Worm (Caenorhabditis elegans) whole organism, L4 larva: ENCODE measurements around the gene lys-2.
A peak's percentile ranks its signal among the peaks of the same experiment; 100 is the strongest.

Experiments
- D1046.2 ChIP-seq: fragments of 200-800 bp; sonication (Bioruptor generic); IDR thresholded peaks from 2 replicates; pipeline ENCODE4 v1.3.6; 2022; ENCODE audit warnings: missing genetic modification characterization, missing compliant biosample characterization
- R02D3.7 ChIP-seq: fragments of 150-350 bp; sonication (generic microtip); optimal IDR thresholded peaks from 3 replicates; lab custom pipeline; 2014; ENCODE audit warnings: missing biosample characterization, missing genetic modification characterization
- aha-1 ChIP-seq: fragments of 150-350 bp; peaks from one replicate; lab custom pipeline; 2014; ENCODE audit warnings: missing biosample characterization, missing genetic modification characterization
- aly-2 ChIP-seq: sonication (generic microtip); optimal IDR thresholded peaks from 2 replicates; lab custom pipeline; 2018; ENCODE audit warnings: missing biosample characterization, missing genetic modification characterization
- arid-1 ChIP-seq: fragments of 200-800 bp; sonication (Bioruptor generic); conservative IDR thresholded peaks from 2 replicates; pipeline ENCODE4 v1.3.6; 2022; ENCODE audit warnings: missing genetic modification reagents, missing genetic modification characterization, missing compliant biosample characterization
- cey-2 ChIP-seq: sonication (generic microtip); optimal IDR thresholded peaks from 3 replicates; lab custom pipeline; 2017; ENCODE audit warnings: missing genetic modification characterization, mild to moderate bottlenecking, missing compliant biosample characterization, antibody characterized with exemption, borderline replicate concordance; ENCODE audit not compliant: insufficient read depth
- daf-16 ChIP-seq, 3 experiments: sonication (generic microtip); optimal IDR thresholded peaks; 2 replicates each; lab custom pipeline; 2016 to 2017; ENCODE audit warnings: missing genetic modification characterization in 3 of 3, missing genetic modification reagents in 3 of 3, mild to moderate bottlenecking in 2 of 3, missing compliant biosample characterization in 2 of 3, missing biosample characterization in 1 of 3, moderate library complexity in 1 of 3
- dmd-6 ChIP-seq: fragments of 200-800 bp; sonication (Bioruptor generic); IDR thresholded peaks from 2 replicates; pipeline ENCODE4 v1.3.6; 2022; ENCODE audit warnings: missing genetic modification reagents, missing genetic modification characterization, missing compliant biosample characterization
- dmd-9 ChIP-seq: fragments of 200-800 bp; sonication (Bioruptor generic); IDR thresholded peaks from 2 replicates; pipeline ENCODE4 v1.3.6; 2022; ENCODE audit warnings: missing genetic modification reagents, missing genetic modification characterization, missing compliant biosample characterization
- duxl-1 ChIP-seq: sonication (generic microtip); optimal IDR thresholded peaks from 2 replicates; lab custom pipeline; 2016; ENCODE audit warnings: mild to moderate bottlenecking, missing genetic modification characterization, moderate library complexity, missing compliant biosample characterization; ENCODE audit not compliant: poor library complexity
- hlh-11 ChIP-seq: fragments of 200-800 bp; sonication (Bioruptor generic); optimal IDR thresholded peaks from 2 replicates; lab custom pipeline; 2018; ENCODE audit warnings: mild to moderate bottlenecking, missing genetic modification characterization, missing compliant biosample characterization
- lin-15B ChIP-seq: fragments of 150-350 bp; sonication (generic microtip); optimal IDR thresholded peaks from 3 replicates; lab custom pipeline; 2014; ENCODE audit warnings: missing biosample characterization, missing genetic modification characterization
- lin-29 ChIP-seq: fragments of 200-800 bp; sonication (Bioruptor generic); IDR thresholded peaks from 2 replicates; pipeline ENCODE4 v1.3.6; 2022; ENCODE audit warnings: missing genetic modification reagents, missing genetic modification characterization, missing compliant biosample characterization
- lin-39 ChIP-seq: fragments of 150-350 bp; optimal IDR thresholded peaks from 2 replicates; lab custom pipeline; 2014; ENCODE audit warnings: missing biosample characterization, missing genetic modification reagents, missing genetic modification characterization
- madf-9 ChIP-seq: fragments of 200-800 bp; sonication (Bioruptor generic); conservative IDR thresholded peaks from 2 replicates; pipeline ENCODE4 v1.3.6; 2022; ENCODE audit warnings: missing genetic modification reagents, missing genetic modification characterization, missing compliant biosample characterization
- mdt-29 ChIP-seq: fragments of 200-800 bp; sonication (Bioruptor generic); IDR thresholded peaks from 2 replicates; pipeline ENCODE4 v1.3.6; 2022; ENCODE audit warnings: missing genetic modification reagents, missing genetic modification characterization, missing compliant biosample characterization
- mxl-3 ChIP-seq: fragments of 200-800 bp; sonication (Bioruptor generic); optimal IDR thresholded peaks from 2 replicates; lab custom pipeline; 2018; ENCODE audit warnings: mild to moderate bottlenecking, missing genetic modification characterization, missing compliant biosample characterization
- nhr-10 ChIP-seq: fragments of 150-350 bp; optimal IDR thresholded peaks from 2 replicates; lab custom pipeline; 2014; ENCODE audit warnings: missing biosample characterization, missing genetic modification characterization
- nhr-102 ChIP-seq: sonication (generic microtip); optimal IDR thresholded peaks from 2 replicates; lab custom pipeline; 2016; ENCODE audit warnings: mild to moderate bottlenecking, missing genetic modification characterization, moderate library complexity, missing compliant biosample characterization
- nhr-237 ChIP-seq: sonication (generic microtip); optimal IDR thresholded peaks from 2 replicates; lab custom pipeline; 2017; ENCODE audit warnings: missing biosample characterization, missing genetic modification characterization
- nhr-28 ChIP-seq: fragments of 150-350 bp; optimal IDR thresholded peaks from 2 replicates; lab custom pipeline; 2014; ENCODE audit warnings: missing biosample characterization, missing genetic modification characterization
- nhr-41 ChIP-seq: fragments of 200-800 bp; sonication (Bioruptor generic); IDR thresholded peaks from 2 replicates; pipeline ENCODE4 v1.3.6; 2022; ENCODE audit warnings: missing genetic modification reagents, missing genetic modification characterization, missing compliant biosample characterization
- pha-4 ChIP-seq, 2 experiments: fragments of 150-350 bp in 1 of 2; fragments of 200-800 bp in 1 of 2; sonication (Bioruptor generic) in 1 of 2; IDR thresholded peaks in 1 of 2; optimal IDR thresholded peaks in 1 of 2; 2 replicates each; pipeline versions ENCODE4 v1.3.6 to Lab custom; 2014 to 2022; ENCODE audit warnings: missing genetic modification characterization in 2 of 2, missing genetic modification reagents in 2 of 2, missing biosample characterization in 1 of 2, missing compliant biosample characterization in 1 of 2
- pqm-1 ChIP-seq: sonication (generic microtip); optimal IDR thresholded peaks from 2 replicates; lab custom pipeline; 2017; ENCODE audit warnings: missing biosample characterization, missing genetic modification characterization
- set-16 ChIP-seq: fragments of 200-800 bp; sonication (Bioruptor generic); IDR thresholded peaks from 2 replicates; pipeline ENCODE4 v1.3.6; 2022; ENCODE audit warnings: missing genetic modification reagents, missing genetic modification characterization, missing compliant biosample characterization
- skn-1 ChIP-seq: fragments of 150-350 bp; optimal IDR thresholded peaks from 2 replicates; lab custom pipeline; 2014; ENCODE audit warnings: missing biosample characterization, missing genetic modification characterization
- unc-62 ChIP-seq, 3 experiments: fragments of 150-350 bp in 1 of 3; sonication (generic microtip); optimal IDR thresholded peaks in 2 of 3; peaks in 1 of 3; 1 replicate in 1 of 3; 2 replicates in 2 of 3; lab custom pipeline; 2014 to 2017; ENCODE audit warnings: missing biosample characterization in 3 of 3, missing genetic modification characterization in 3 of 3, missing genetic modification reagents in 3 of 3, missing genotype in 1 of 3
- zag-1 ChIP-seq: fragments of 150-350 bp; optimal IDR thresholded peaks from 2 replicates; lab custom pipeline; 2014; ENCODE audit warnings: missing biosample characterization, missing genetic modification characterization
- ztf-11 ChIP-seq: fragments of 150-350 bp; optimal IDR thresholded peaks from 2 replicates; lab custom pipeline; 2014; ENCODE audit warnings: missing biosample characterization, missing genetic modification characterization

The lys-2 gene

ce11 chrV:10297099-10297498, 15.8 kb upstream of the lys-2 start, which contains the start of gene B0024.4:
TSS of gene B0024.4 (plus strand) at chrV:10297399.
- TF ChIP-seq nhr-102 (no peak), unc-62 (GFP tag; optimal IDR thresholded peaks at IDR 0.05 in 1 of 2; lab: Kevin White, UChicago) (peak in 1 of 2 experiments; percentile 20), unc-62 (tag; optimal IDR thresholded peaks at IDR 0.05; lab: Kevin White, UChicago) (no peak), pqm-1 (tag; lab: Kevin White, UChicago) (peak; percentile 15), pha-4 (GFP tag; IDR thresholded peaks at IDR 0.05; lab: Robert Waterston, UW) (no peak), pha-4 (tag; optimal IDR thresholded peaks at IDR 0.05; lab: Kevin White, UChicago) (no peak)
- TF ChIP-seq, all 104 proteins: peak for 2

ce11 chrV:10294549-10294948, 13.3 kb upstream of the lys-2 start, which contains the start of gene col-150:
TSS of gene col-150 (minus strand) at chrV:10294649.
- TF ChIP-seq zag-1 (tag; lab: Kevin White, UChicago), result no peak
- no peak for TF ChIP-seq R02D3.7 (tag; lab: Kevin White, UChicago)
- no peak for TF ChIP-seq nhr-10 (tag; lab: Kevin White, UChicago)
- TF ChIP-seq lin-29 (GFP tag; lab: Robert Waterston, UW), result no peak
- no peak for TF ChIP-seq nhr-41 (GFP tag; lab: Robert Waterston, UW)
- no peak for TF ChIP-seq skn-1 (tag; lab: Kevin White, UChicago)
- no peak for TF ChIP-seq nhr-237
- TF ChIP-seq nhr-102, result no peak
- no peak for TF ChIP-seq set-16 (GFP tag; lab: Robert Waterston, UW)
- TF ChIP-seq ztf-11 (tag; lab: Kevin White, UChicago), result no peak
- TF ChIP-seq daf-16 (GFP tag; optimal IDR thresholded peaks at IDR 0.05; lab: Kevin White, UChicago), result no peak
- TF ChIP-seq daf-16 (tag; optimal IDR thresholded peaks at IDR 0.05; lab: Kevin White, UChicago), result no peak
- no peak for TF ChIP-seq aly-2 (tag; lab: Kevin White, UChicago)
- no peak for TF ChIP-seq lin-15B

ce11 chrV:10292819-10293357, 11.6 kb upstream of the lys-2 start, which contains the start of gene col-149:
TSS of gene col-149 (minus strand) at chrV:10292869.
- TF ChIP-seq lin-39, result no peak
- peak; percentile 59 for TF ChIP-seq mxl-3 (GFP tag; lab: Kevin White, UChicago)
- peak; percentile 26 for TF ChIP-seq aha-1 (tag; lab: Kevin White, UChicago)
- no peak for TF ChIP-seq arid-1
- peak; percentile 3 for TF ChIP-seq cey-2 (tag; lab: Kevin White, UChicago)
- TF ChIP-seq pqm-1 (tag; lab: Kevin White, UChicago), result peak; percentile 66
- TF ChIP-seq madf-9, result no peak
- no peak for TF ChIP-seq duxl-1 (tag; lab: Kevin White, UChicago)
- peak; percentile 81 for TF ChIP-seq nhr-28
- peak in 1 of 2 experiments; percentile 62 for TF ChIP-seq unc-62 (GFP tag; optimal IDR thresholded peaks at IDR 0.05 in 1 of 2; lab: Kevin White, UChicago)
- no peak for TF ChIP-seq unc-62 (tag; optimal IDR thresholded peaks at IDR 0.05; lab: Kevin White, UChicago)
- TF ChIP-seq dmd-9 (GFP tag; lab: Robert Waterston, UW), result no peak
- TF ChIP-seq D1046.2 (GFP tag; lab: Robert Waterston, UW), result peak; percentile 6; the same call in 1 of the 2 replicates
- TF ChIP-seq hlh-11 (tag; lab: Kevin White, UChicago), result peak; percentile 51
- no peak for TF ChIP-seq nhr-10 (tag; lab: Kevin White, UChicago)

- TF ChIP-seq pqm-1 (tag; lab: Kevin White, UChicago) (no peak), aha-1 (tag; lab: Kevin White, UChicago) (peak; percentile 14), lin-15B (no peak), set-16 (GFP tag; lab: Robert Waterston, UW) (peak; percentile 76; the same call in 1 of the 2 replicates), dmd-6 (GFP tag; lab: Robert Waterston, UW) (no peak)
These were observed 10.6 kb upstream of the lys-2 start for ce11 chrV:10291848-10292247.

ce11 chrV:10289743-10290142, 8.5 kb upstream of the lys-2 start, which contains the start of gene B0024.15:
TSS of gene B0024.15 (plus strand) at chrV:10290043.
- TF ChIP-seq aha-1 (tag; lab: Kevin White, UChicago), result peak; percentile 47
- no peak for TF ChIP-seq lin-29 (GFP tag; lab: Robert Waterston, UW)
- no peak for TF ChIP-seq mdt-29 (GFP tag; lab: Robert Waterston, UW)
